Worm (Caenorhabditis elegans): ENCODE results near the gene hap-1.

ce11 chrIII:5301786-5302268 is 38.1 kb downstream of the hap-1 start, which contains the start of the genes T15B12.2 and F52C9.5:
- TF ChIP-seq ama-1 (optimal IDR thresholded peaks at IDR 0.05), result no peak
- TF ChIP-seq ets-7 (tag; optimal IDR thresholded peaks at IDR 0.05), result no peak
- TF ChIP-seq hnd-1 (tag; optimal IDR thresholded peaks at IDR 0.05), result no peak
- no peak for TF ChIP-seq F13C5.2 (tag; optimal IDR thresholded peaks at IDR 0.05)
- no peak for TF ChIP-seq flt-1 (GFP tag; IDR thresholded peaks at IDR 0.05)
- TF ChIP-seq sea-1 (GFP tag; conservative IDR thresholded peaks at IDR 0.05), result no peak
- no peak for TF ChIP-seq B0310.2 (tag; optimal IDR thresholded peaks at IDR 0.05)
- TF ChIP-seq tra-4 (tag; optimal IDR thresholded peaks at IDR 0.05), result no peak

All from whole organism, early embryonic.